Worm (Caenorhabditis elegans) whole organism, young adult: ENCODE measurements around the gene srx-82.

Experiments
- F23B12.7 ChIP-seq: sonication (generic microtip); optimal IDR thresholded peaks from 2 replicates; lab custom pipeline; 2017; ENCODE audit warnings: missing genetic modification characterization, mild to moderate bottlenecking, missing compliant biosample characterization, antibody characterized with exemption, moderate library complexity; ENCODE audit not compliant: insufficient read depth
- F55B11.4 ChIP-seq: sonication (generic microtip); optimal IDR thresholded peaks from 2 replicates; lab custom pipeline; 2016; ENCODE audit warnings: missing compliant biosample characterization, missing genetic modification characterization, borderline replicate concordance; ENCODE audit not compliant: insufficient read depth
- F57A8.1 ChIP-seq: fragments of 200-800 bp; sonication (Bioruptor generic); optimal IDR thresholded peaks from 2 replicates; lab custom pipeline; 2018; ENCODE audit warnings: mild to moderate bottlenecking, missing genetic modification characterization, moderate library complexity, missing compliant biosample characterization
- ama-1 ChIP-seq, 3 experiments: fragments of 150-350 bp in 1 of 3; sonication (generic microtip) in 2 of 3; optimal IDR thresholded peaks; 2 replicates each; lab custom pipeline; 2014 to 2018; ENCODE audit warnings: missing biosample characterization in 2 of 3, missing genetic modification characterization in 2 of 3, missing genetic modification reagents in 2 of 3
- chd-7 ChIP-seq: sonication (generic microtip); optimal IDR thresholded peaks from 2 replicates; lab custom pipeline; 2016; ENCODE audit warnings: mild to moderate bottlenecking, missing genetic modification characterization, moderate library complexity, missing compliant biosample characterization
- nhr-90 ChIP-seq: sonication (generic microtip); optimal IDR thresholded peaks from 2 replicates; lab custom pipeline; 2016; ENCODE audit warnings: missing genotype, mild to moderate bottlenecking, missing genetic modification characterization, missing compliant biosample characterization
- pha-4 ChIP-seq: fragments of 150-350 bp; sonication (generic microtip); optimal IDR thresholded peaks from 2 replicates; lab custom pipeline; 2014; ENCODE audit warnings: missing biosample characterization, missing genetic modification reagents, missing genetic modification characterization
- snpc-4 ChIP-seq, 5 experiments: fragments of 150-350 bp in 1 of 5; sonication (generic microtip) in 4 of 5; optimal IDR thresholded peaks; 2 replicates each; lab custom pipeline; 2014 to 2018; ENCODE audit warnings: missing genetic modification characterization in 5 of 5, missing biosample characterization in 3 of 5, antibody characterized with exemption in 2 of 5, mild to moderate bottlenecking in 2 of 5, missing compliant biosample characterization in 2 of 5, missing genotype in 2 of 5, moderate library complexity in 2 of 5, missing genetic modification reagents in 1 of 5
- ztf-18 ChIP-seq: sonication (generic microtip); optimal IDR thresholded peaks from 2 replicates; lab custom pipeline; 2016; ENCODE audit warnings: missing genotype, mild to moderate bottlenecking, missing genetic modification characterization, missing compliant biosample characterization

DNA sequence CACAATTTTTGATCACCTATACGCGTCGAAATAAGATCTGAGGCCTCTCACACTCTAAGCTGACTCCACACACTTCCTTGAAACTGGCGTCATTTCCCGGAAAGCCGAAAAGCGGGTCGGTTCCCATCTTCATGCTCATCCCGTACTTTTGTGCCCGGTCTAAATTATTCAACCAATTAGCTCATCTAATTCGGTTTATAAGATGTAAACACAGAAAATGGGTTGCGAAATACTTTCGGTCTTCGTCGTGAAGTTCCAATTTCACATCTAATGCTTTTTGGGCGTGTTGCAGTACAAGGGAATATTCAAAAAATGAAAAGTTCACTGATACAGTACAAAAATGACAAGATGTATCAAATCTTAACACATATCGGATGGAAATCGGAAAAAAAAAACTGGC, 41.6 kb downstream of the srx-82 start:
- TF ChIP-seq snpc-4 (GFP tag; optimal IDR thresholded peaks at IDR 0.05; lab: Kevin White, UChicago) = no peak
- no peak for TF ChIP-seq snpc-4 (tag; optimal IDR thresholded peaks at IDR 0.05; lab: Kevin White, UChicago)
- no peak for TF ChIP-seq F55B11.4
- TF ChIP-seq pha-4 = no peak
- TF ChIP-seq ztf-18 (tag; lab: Kevin White, UChicago) = no peak
- no peak for TF ChIP-seq nhr-90
- TF ChIP-seq chd-7 (tag; lab: Kevin White, UChicago) = no peak
- TF ChIP-seq F23B12.7 (tag; lab: Kevin White, UChicago) = no peak
- no peak for TF ChIP-seq F57A8.1 (GFP tag; lab: Kevin White, UChicago)
- TF ChIP-seq ama-1 (optimal IDR thresholded peaks at IDR 0.05; lab: Kevin White, UChicago) = no peak
- TF ChIP-seq ama-1 (GFP tag; optimal IDR thresholded peaks at IDR 0.05; lab: Kevin White, UChicago) = no peak
